Fruit fly (Drosophila melanogaster): ENCODE data around the gene CG32576.

Gene CG32576

dm6 chrX:16278783-16279182 is 9.6 kb downstream of the CG32576 start (continued):
- TF ChIP-seq Hand (GFP tag; optimal IDR thresholded peaks at IDR 0.05) (peak; percentile 81), vfl (GFP tag; optimal IDR thresholded peaks at IDR 0.05) (no peak), bcd (GFP tag; optimal IDR thresholded peaks at IDR 0.05) (peak; percentile 80), BtbVII (GFP tag; optimal IDR thresholded peaks at IDR 0.05) (peak; percentile 73), dimm (GFP tag; IDR thresholded peaks at IDR 0.05) (peak; percentile 66), crc (GFP tag; optimal IDR thresholded peaks at IDR 0.05) (peak; percentile 24), en (GFP tag; optimal IDR thresholded peaks at IDR 0.05) (no peak), twi (tag; optimal IDR thresholded peaks at IDR 0.05) (peak; percentile 74), rib (GFP tag; IDR thresholded peaks at IDR 0.05) (0 out of 2 replicates have a peak, but pooled peaks have one; percentile 9), vnd (GFP tag; IDR thresholded peaks at IDR 0.05; ENCODE audit: partially characterized antibody) (no peak), Opbp (GFP tag; IDR thresholded peaks at IDR 0.05; ENCODE audit: partially characterized antibody) (no peak), gro (GFP tag; optimal IDR thresholded peaks at IDR 0.05) (no peak), Atf6 (GFP tag; IDR thresholded peaks at IDR 0.05) (peak; percentile 64), CG12299 (tag; optimal IDR thresholded peaks at IDR 0.05) (peak; percentile 87), lbe (GFP tag; optimal IDR thresholded peaks at IDR 0.05) (peak; percentile 53), CG10321 (GFP tag; IDR thresholded peaks at IDR 0.05) (0 out of 2 replicates have a peak, but pooled peaks have one; percentile 47), CG1832 (GFP tag; optimal IDR thresholded peaks at IDR 0.05) (no peak), knrl (GFP tag; IDR thresholded peaks at IDR 0.05; ENCODE audit: partially characterized antibody) (no peak), CG10543 (GFP tag; optimal IDR thresholded peaks at IDR 0.05) (peak; percentile 87), al (GFP tag; IDR thresholded peaks at IDR 0.05) (peak; percentile 38; the same call in 1 of the 2 replicates), Sry-β (GFP tag; optimal IDR thresholded peaks at IDR 0.05) (peak; percentile 32), Dref (GFP tag; IDR thresholded peaks at IDR 0.05) (no peak), CG32532 (GFP tag; IDR thresholded peaks at IDR 0.05) (peak; percentile 81), chinmo (GFP tag; IDR thresholded peaks at IDR 0.05; ENCODE audit: partially characterized antibody) (no peak), wek (GFP tag; optimal IDR thresholded peaks at IDR 0.05) (peak; percentile 75), CG6791 (GFP tag; IDR thresholded peaks at IDR 0.05; ENCODE audit: partially characterized antibody) (no peak), CG14710 (tag; optimal IDR thresholded peaks at IDR 0.05) (peak; percentile 91), CG4328 (GFP tag; optimal IDR thresholded peaks at IDR 0.05) (peak; percentile 91), CG3065 (GFP tag; optimal IDR thresholded peaks at IDR 0.05) (no peak), CG6254 (GFP tag; optimal IDR thresholded peaks at IDR 0.05) (peak; percentile 93), sna (GFP tag; IDR thresholded peaks at IDR 0.05; ENCODE audit: partially characterized antibody) (no peak), CG4820 (GFP tag; optimal IDR thresholded peaks at IDR 0.05) (peak; percentile 71), CG4854 (GFP tag; optimal IDR thresholded peaks at IDR 0.05) (no peak), Antp (GFP tag; optimal IDR thresholded peaks at IDR 0.05) (peak; percentile 54), dm (GFP tag; optimal IDR thresholded peaks at IDR 0.05) (no peak), vvl (GFP tag; IDR thresholded peaks at IDR 0.05) (peak; percentile 93), CG32767 (GFP tag; IDR thresholded peaks at IDR 0.05) (peak; percentile 66), CG2199 (GFP tag; IDR thresholded peaks at IDR 0.05) (peak; percentile 74; the same call in 2 of the 3 replicates), CG17829 (tag; optimal IDR thresholded peaks at IDR 0.05) (peak; percentile 92), inv (GFP tag; IDR thresholded peaks at IDR 0.05; ENCODE audit: partially characterized antibody) (no peak), sug (tag; optimal IDR thresholded peaks at IDR 0.05) (peak; percentile 57), CG5245 (GFP tag; optimal IDR thresholded peaks at IDR 0.05) (peak; percentile 70), Bdp1 (GFP tag; optimal IDR thresholded peaks at IDR 0.05) (peak; percentile 40), Dfd (GFP tag; optimal IDR thresholded peaks at IDR 0.05) (no peak), zen2 (GFP tag; IDR thresholded peaks at IDR 0.05; ENCODE audit: partially characterized antibody) (no peak), CTCF (GFP tag; optimal IDR thresholded peaks at IDR 0.05) (peak; percentile 45), dysf (GFP tag; IDR thresholded peaks at IDR 0.05) (peak; percentile 82), CG2120 (GFP tag; optimal IDR thresholded peaks at IDR 0.05) (peak; percentile 20), lilli (GFP tag; optimal IDR thresholded peaks at IDR 0.05) (peak; percentile 20), ind (GFP tag; optimal IDR thresholded peaks at IDR 0.05) (peak; percentile 66), CG12104 (GFP tag; optimal IDR thresholded peaks at IDR 0.05) (peak; percentile 72)
